Worm (Caenorhabditis elegans): ENCODE results near the gene C50B6.3.

C50B6.3 gene

DNA sequence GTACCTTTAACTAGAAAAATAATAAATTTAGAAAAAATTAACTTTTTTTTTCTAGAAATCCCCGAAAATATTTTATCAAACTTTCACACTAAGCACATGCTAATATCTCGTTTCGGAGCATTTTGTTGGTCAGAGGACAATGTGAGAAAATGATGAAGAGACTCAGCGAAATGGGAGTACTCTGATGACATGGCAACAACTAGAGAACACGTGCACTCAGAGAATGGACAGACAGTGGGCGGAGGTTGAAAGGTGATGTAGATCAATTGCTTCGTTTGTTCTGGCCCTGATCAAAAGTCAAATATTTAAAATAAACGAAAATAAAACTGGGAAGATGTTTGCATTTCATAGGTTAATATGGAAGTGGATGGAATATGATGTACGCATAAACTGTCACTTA is 21.1 kb downstream of the C50B6.3 start:
- no peak for TF ChIP-seq T20F7.1 (GFP tag; optimal IDR thresholded peaks at IDR 0.05)
- peak; percentile 60 for TF ChIP-seq hlh-30 (tag; optimal IDR thresholded peaks at IDR 0.05; ENCODE audit: insufficient read depth)

DNA sequence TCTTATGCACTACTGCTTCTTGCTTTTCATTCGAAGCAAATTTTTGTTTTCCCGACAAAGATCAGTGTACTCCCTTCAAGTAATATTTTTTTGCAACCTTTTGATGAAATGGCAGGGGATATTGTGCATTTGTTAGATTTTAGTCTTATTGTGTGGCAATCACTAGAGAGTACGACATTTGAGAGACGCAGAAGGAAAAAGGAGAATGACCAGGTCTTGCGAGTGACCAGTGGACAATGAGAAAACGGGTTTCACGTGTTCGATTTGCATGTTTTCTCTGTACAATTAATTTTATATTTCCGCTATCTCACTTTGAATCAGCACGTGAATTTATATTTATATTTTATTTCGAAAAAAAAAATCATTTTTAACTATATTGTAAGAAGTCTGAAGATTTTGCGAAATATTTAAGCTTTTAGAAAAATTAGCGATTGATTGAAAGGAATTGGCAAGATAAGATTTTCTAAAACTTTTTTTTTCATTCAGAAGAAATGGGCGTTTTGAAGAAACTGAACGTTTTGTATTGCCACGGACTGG is 22.6 kb downstream of the C50B6.3 start, which contains the start of gene C50B6.9:
TSS of gene C50B6.9 (plus strand) at position 487 of the 537 bp plus-strand sequence.
- no peak for TF ChIP-seq dmd-8 (GFP tag; IDR thresholded peaks at IDR 0.05)
- TF ChIP-seq ceh-44 (GFP tag; IDR thresholded peaks at IDR 0.05): no peak
- no peak for TF ChIP-seq nhr-48 (tag; optimal IDR thresholded peaks at IDR 0.05)
- peak in 1 of 2 experiments; percentile 28 for TF ChIP-seq unc-62 (GFP tag; optimal IDR thresholded peaks at IDR 0.05 in 1 of 2)
- no peak for TF ChIP-seq unc-62 (tag; optimal IDR thresholded peaks at IDR 0.05)
- TF ChIP-seq lin-1 (GFP tag; IDR thresholded peaks at IDR 0.05): no peak
- TF ChIP-seq vab-7 (GFP tag; IDR thresholded peaks at IDR 0.05): no peak
- no peak for TF ChIP-seq nhr-237 (tag; optimal IDR thresholded peaks at IDR 0.05)
- no peak for TF ChIP-seq lim-7 (GFP tag; IDR thresholded peaks at IDR 0.05)
- no peak for TF ChIP-seq lin-39 (tag; optimal IDR thresholded peaks at IDR 0.05)
- no peak for TF ChIP-seq fos-1 (tag; optimal IDR thresholded peaks at IDR 0.05)
- TF ChIP-seq nhr-111 (GFP tag; optimal IDR thresholded peaks at IDR 0.05): no peak
- no peak for TF ChIP-seq D1046.2 (GFP tag; IDR thresholded peaks at IDR 0.05)
- TF ChIP-seq ceh-82 (tag; optimal IDR thresholded peaks at IDR 0.05): no peak
- no peak for TF ChIP-seq mxl-2 (GFP tag; conservative IDR thresholded peaks at IDR 0.05)
- no peak for TF ChIP-seq aha-1 (tag)
- no peak for TF ChIP-seq cey-2 (tag; optimal IDR thresholded peaks at IDR 0.05; ENCODE audit: borderline replicate concordance, insufficient read depth)
- TF ChIP-seq zip-2 (tag; optimal IDR thresholded peaks at IDR 0.05): no peak
- TF ChIP-seq lsy-2 (tag; optimal IDR thresholded peaks at IDR 0.05): no peak
- no peak for TF ChIP-seq fkh-10 (GFP tag; optimal IDR thresholded peaks at IDR 0.05)
- no peak for TF ChIP-seq nhr-77 (tag; optimal IDR thresholded peaks at IDR 0.05)
- TF ChIP-seq ctbp-1 (GFP tag; IDR thresholded peaks at IDR 0.05): no peak
- no peak for TF ChIP-seq zfp-2 (tag; optimal IDR thresholded peaks at IDR 0.05)
- no peak for TF ChIP-seq dmd-6 (GFP tag; IDR thresholded peaks at IDR 0.05)
- peak; percentile 80 for TF ChIP-seq hlh-30 (tag; optimal IDR thresholded peaks at IDR 0.05; ENCODE audit: insufficient read depth)
- TF ChIP-seq mdl-1 (tag; optimal IDR thresholded peaks at IDR 0.05): peak in 1 of 2 experiments; percentile 52
- no peak for TF ChIP-seq Y105C5A.15 (GFP tag; IDR thresholded peaks at IDR 0.05)
- TF ChIP-seq duxl-1 (tag; optimal IDR thresholded peaks at IDR 0.05; ENCODE audit: poor library complexity): no peak
- TF ChIP-seq nhr-6 (tag; optimal IDR thresholded peaks at IDR 0.05): peak; percentile 14
- TF ChIP-seq nhr-11 (tag; optimal IDR thresholded peaks at IDR 0.05): no peak
- TF ChIP-seq rbr-2 (tag; optimal IDR thresholded peaks at IDR 0.05): no peak
- TF ChIP-seq ceh-20 (GFP tag; IDR thresholded peaks at IDR 0.05): no peak

DNA sequence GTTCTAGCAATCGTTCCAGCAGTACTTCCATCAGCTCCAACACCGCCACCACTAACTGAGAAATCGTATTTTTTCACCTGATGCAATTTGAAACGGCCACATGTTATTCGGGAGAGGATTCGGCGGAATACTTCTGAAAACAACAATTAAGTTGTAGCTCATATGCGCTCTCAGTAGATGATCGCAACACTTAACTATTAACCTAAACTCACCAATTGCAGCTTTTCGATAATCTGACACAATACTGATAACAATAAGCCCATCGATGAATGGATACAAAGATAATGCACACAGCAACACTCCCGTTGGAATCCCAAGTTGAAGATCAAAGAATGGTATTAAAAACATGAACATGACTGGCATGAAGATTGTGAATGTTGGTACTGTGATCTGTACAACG is 24.7 kb downstream of the C50B6.3 start:
- TF ChIP-seq unc-62 (GFP tag; optimal IDR thresholded peaks at IDR 0.05 in 1 of 2) (peak in 1 of 2 experiments; percentile 96), unc-62 (tag; optimal IDR thresholded peaks at IDR 0.05) (no peak), sdz-12 (GFP tag; optimal IDR thresholded peaks at IDR 0.05) (no peak), mep-1 (tag; optimal IDR thresholded peaks at IDR 0.05) (no peak), nhr-111 (GFP tag; optimal IDR thresholded peaks at IDR 0.05) (no peak)

DNA sequence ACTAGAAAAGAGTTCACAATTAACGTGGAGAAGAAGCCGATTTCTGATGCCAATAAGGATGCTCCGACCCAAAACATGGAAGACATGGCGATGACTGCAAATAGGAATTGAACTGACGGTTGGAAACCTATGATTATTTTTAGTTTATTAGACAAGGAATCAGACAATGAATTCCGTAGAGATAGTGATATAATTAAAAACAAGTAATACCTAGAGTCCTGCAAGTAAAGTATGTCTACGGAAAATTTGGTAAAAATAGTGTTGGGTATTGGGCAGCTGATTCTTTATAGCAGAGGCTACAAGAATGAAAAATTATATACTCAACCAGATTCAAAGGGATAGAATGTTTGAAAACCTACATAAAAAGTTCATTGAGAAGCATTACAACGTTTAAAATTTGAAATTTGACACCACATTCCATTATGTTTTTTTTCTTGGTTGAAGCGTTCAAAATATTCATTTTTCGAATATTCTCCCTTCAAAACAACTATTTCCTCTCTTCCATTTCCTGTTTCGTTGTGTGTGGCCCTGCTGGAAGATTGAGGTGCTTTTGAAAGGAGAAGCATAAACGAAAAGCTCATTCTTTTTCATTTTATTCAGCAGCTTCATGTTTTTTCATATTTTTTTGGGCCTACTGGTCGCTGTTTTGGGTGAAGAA is 26.4 kb downstream of the C50B6.3 start, which contains the start of the genes str-4 and lgc-48:
TSS of gene str-4 (minus strand) at position 101 of the 658 bp plus-strand sequence.
TSS of gene lgc-48 (plus strand) at position 608 of the 658 bp plus-strand sequence.
- TF ChIP-seq pqm-1 (tag; optimal IDR thresholded peaks at IDR 0.05) (no peak), unc-62 (GFP tag; optimal IDR thresholded peaks at IDR 0.05 in 1 of 2) (peak in 1 of 2 experiments; percentile 11), unc-62 (tag; optimal IDR thresholded peaks at IDR 0.05) (no peak)

All from whole organism, L4 larva.